Worm (Caenorhabditis elegans) whole organism, mixed stage, embryonic: Measurements from ENCODE around the gene ZK1127.3.
A peak's percentile ranks its signal among the peaks of the same experiment; 100 is the strongest.
"Not testable (repeated sequence)": the region's sequence is repeated elsewhere in the genome, so short reads cannot be mapped to it uniquely, and the experiment has no call there.

ENCODE experiments used
- M03D4.4 ChIP-seq: sonication (generic microtip); optimal IDR thresholded peaks from 2 replicates; lab custom pipeline; 2017; ENCODE audit warnings: mild to moderate bottlenecking, missing genetic modification characterization, missing compliant biosample characterization
- bed-3 ChIP-seq: fragments of 200-800 bp; sonication (Bioruptor generic); optimal IDR thresholded peaks from 3 replicates; lab custom pipeline; 2018; ENCODE audit warnings: mild to moderate bottlenecking, missing genetic modification characterization, moderate library complexity, missing compliant biosample characterization
- ceh-39 ChIP-seq: fragments of 150-350 bp; optimal IDR thresholded peaks from 2 replicates; lab custom pipeline; 2014; ENCODE audit warnings: missing biosample characterization, missing genetic modification characterization
- ceh-43 ChIP-seq: fragments of 200-800 bp; sonication (Bioruptor generic); optimal IDR thresholded peaks from 2 replicates; lab custom pipeline; 2018; ENCODE audit warnings: mild to moderate bottlenecking, missing genetic modification characterization, moderate library complexity, missing compliant biosample characterization
- ceh-83 ChIP-seq: fragments of 200-800 bp; sonication (Bioruptor generic); optimal IDR thresholded peaks from 2 replicates; lab custom pipeline; 2018; ENCODE audit warnings: mild to moderate bottlenecking, missing genetic modification characterization, missing compliant biosample characterization
- ces-1 ChIP-seq: fragments of 150-350 bp; optimal IDR thresholded peaks from 2 replicates; lab custom pipeline; 2014; ENCODE audit warnings: missing biosample characterization, missing genetic modification reagents, missing genetic modification characterization
- cnd-1 ChIP-seq: fragments of 200-800 bp; sonication (Bioruptor generic); optimal IDR thresholded peaks from 2 replicates; lab custom pipeline; 2018; ENCODE audit warnings: mild to moderate bottlenecking, missing genetic modification characterization, missing compliant biosample characterization
- drap-1 ChIP-seq: fragments of 200-800 bp; sonication (Bioruptor generic); optimal IDR thresholded peaks from 3 replicates; lab custom pipeline; 2018; ENCODE audit warnings: mild to moderate bottlenecking, missing genetic modification characterization, missing compliant biosample characterization
- elt-1 ChIP-seq: sonication (generic microtip); optimal IDR thresholded peaks from 2 replicates; lab custom pipeline; 2017; ENCODE audit warnings: missing genetic modification characterization, mild to moderate bottlenecking, missing compliant biosample characterization, antibody characterized with exemption, moderate library complexity, borderline replicate concordance; ENCODE audit not compliant: insufficient read depth
- elt-3 ChIP-seq: fragments of 150-350 bp; optimal IDR thresholded peaks from 2 replicates; lab custom pipeline; 2014; ENCODE audit warnings: missing biosample characterization, missing genetic modification characterization
- flh-1 ChIP-seq: fragments of 200-800 bp; sonication (Bioruptor generic); optimal IDR thresholded peaks from 2 replicates; lab custom pipeline; 2018; ENCODE audit warnings: mild to moderate bottlenecking, missing genetic modification characterization, moderate library complexity, missing compliant biosample characterization
- ham-2 ChIP-seq: fragments of 200-800 bp; sonication (Bioruptor generic); optimal IDR thresholded peaks from 2 replicates; lab custom pipeline; 2018; ENCODE audit warnings: mild to moderate bottlenecking, missing genetic modification characterization, missing compliant biosample characterization
- hlh-1 ChIP-seq: fragments of 150-350 bp; optimal IDR thresholded peaks from 2 replicates; lab custom pipeline; 2014; ENCODE audit warnings: missing biosample characterization, missing genetic modification reagents, missing genetic modification characterization
- lsy-2 ChIP-seq: fragments of 150-350 bp; optimal IDR thresholded peaks from 2 replicates; lab custom pipeline; 2014; ENCODE audit warnings: missing biosample characterization, missing genetic modification characterization
- mab-5 ChIP-seq: fragments of 150-350 bp; optimal IDR thresholded peaks from 2 replicates; lab custom pipeline; 2014; ENCODE audit warnings: missing biosample characterization, missing genetic modification characterization
- mep-1 ChIP-seq: fragments of 150-350 bp; optimal IDR thresholded peaks from 2 replicates; lab custom pipeline; 2017; ENCODE audit warnings: missing biosample characterization, missing genetic modification reagents, missing genetic modification characterization, inconsistent platforms
- mls-2 ChIP-seq: sonication (generic microtip); optimal IDR thresholded peaks from 2 replicates; lab custom pipeline; 2016; ENCODE audit warnings: mild to moderate bottlenecking, missing genetic modification characterization, moderate library complexity, missing compliant biosample characterization
- nhr-12 ChIP-seq: fragments of 150-350 bp; optimal IDR thresholded peaks from 2 replicates; lab custom pipeline; 2014; ENCODE audit warnings: missing biosample characterization, missing genetic modification characterization
- nhr-2 ChIP-seq: fragments of 150-350 bp; optimal IDR thresholded peaks from 2 replicates; lab custom pipeline; 2014; ENCODE audit warnings: missing biosample characterization, missing genetic modification characterization
- nhr-237 ChIP-seq: fragments of 150-350 bp; optimal IDR thresholded peaks from 2 replicates; lab custom pipeline; 2014; ENCODE audit warnings: missing biosample characterization, missing genetic modification characterization
- nhr-28 ChIP-seq: fragments of 150-350 bp; optimal IDR thresholded peaks from 2 replicates; lab custom pipeline; 2014; ENCODE audit warnings: missing biosample characterization, missing genetic modification characterization
- nhr-76 ChIP-seq: sonication (generic microtip); optimal IDR thresholded peaks from 2 replicates; lab custom pipeline; 2017; ENCODE audit warnings: missing biosample characterization, missing genetic modification characterization
- pha-4 ChIP-seq: fragments of 150-350 bp; optimal IDR thresholded peaks from 2 replicates; lab custom pipeline; 2018; ENCODE audit warnings: missing biosample characterization, missing genetic modification reagents, missing genetic modification characterization
- sem-2 ChIP-seq: fragments of 200-800 bp; sonication (Bioruptor generic); optimal IDR thresholded peaks from 2 replicates; lab custom pipeline; 2018; ENCODE audit warnings: mild to moderate bottlenecking, missing genetic modification characterization, missing compliant biosample characterization
- snpc-4 ChIP-seq: fragments of 150-350 bp; optimal IDR thresholded peaks from 2 replicates; lab custom pipeline; 2014; ENCODE audit warnings: missing biosample characterization, missing genetic modification characterization
- sptf-1 ChIP-seq: sonication (generic microtip); optimal IDR thresholded peaks from 2 replicates; lab custom pipeline; 2017; ENCODE audit warnings: mild to moderate bottlenecking, missing genetic modification characterization, moderate library complexity, missing compliant biosample characterization
- tbx-8 ChIP-seq: fragments of 200-800 bp; sonication (Bioruptor generic); optimal IDR thresholded peaks from 2 replicates; lab custom pipeline; 2018; ENCODE audit warnings: mild to moderate bottlenecking, missing genetic modification characterization, moderate library complexity, missing compliant biosample characterization
- unc-120 ChIP-seq: sonication (generic microtip); optimal IDR thresholded peaks from 2 replicates; lab custom pipeline; 2017; ENCODE audit warnings: missing genetic modification characterization, missing compliant biosample characterization; ENCODE audit not compliant: poor library complexity, severe bottlenecking
- unc-39 ChIP-seq: fragments of 150-350 bp; optimal IDR thresholded peaks from 2 replicates; lab custom pipeline; 2014; ENCODE audit warnings: missing biosample characterization, missing genetic modification characterization
- unc-62 ChIP-seq: fragments of 150-350 bp; optimal IDR thresholded peaks from 2 replicates; lab custom pipeline; 2014; ENCODE audit warnings: missing biosample characterization, missing genetic modification reagents, missing genetic modification characterization
- zip-8 ChIP-seq: fragments of 150-350 bp; optimal IDR thresholded peaks from 2 replicates; lab custom pipeline; 2014; ENCODE audit warnings: missing biosample characterization, missing genetic modification characterization
- ztf-11 ChIP-seq: fragments of 150-350 bp; optimal IDR thresholded peaks from 2 replicates; lab custom pipeline; 2014; ENCODE audit warnings: missing biosample characterization, missing genetic modification characterization

The ZK1127.3 gene

ce11 chrII:7075564-7076228 lies 20.6 kb downstream of the ZK1127.3 start, which contains the start of gene T02G5.7:
Gene T02G5.7, plus strand, starts transcription at chrII:7075614.
- TF ChIP-seq mab-5 (no peak), snpc-4 (tag; lab: Kevin White, UChicago) (no peak), sptf-1 (no peak), lsy-2 (no peak), nhr-12 (no peak), hlh-1 (no peak), ceh-43 (no peak)

DNA sequence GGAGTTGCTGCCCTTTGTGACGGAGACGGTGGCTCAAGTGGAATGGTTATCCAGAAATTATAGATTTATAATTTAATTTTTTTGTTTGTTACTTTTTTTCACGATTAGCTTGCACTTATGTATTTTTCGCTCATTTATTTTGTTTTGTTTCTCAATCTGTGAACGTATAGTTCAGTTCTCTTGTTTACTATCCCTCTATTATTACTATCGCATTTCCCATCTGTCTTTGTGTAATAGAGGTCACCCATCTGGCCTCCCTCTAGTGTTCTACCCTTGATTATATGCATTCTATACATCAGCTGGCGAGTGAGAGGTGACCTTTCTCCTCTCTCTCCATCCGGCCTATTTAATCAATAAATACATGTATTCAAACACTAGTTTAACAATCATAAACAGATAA lies 28.9 kb downstream of the ZK1127.3 start, which contains the start of the genes T02G5.14 and T02G5.15:
Gene T02G5.14 (plus strand): TSS at position 301 of the 400 bp plus-strand sequence.
Gene T02G5.15 (plus strand): TSS at position 301 of the 400 bp plus-strand sequence.
- TF ChIP-seq mls-2, M03D4.4, nhr-28 (tag; lab: Kevin White, UChicago): not testable (repeated sequence)
- TF ChIP-seq, all 35 proteins: peak for 0; not testable (repeated sequence) for 35

ce11 chrII:7090085-7090484 lies 35.0 kb downstream of the ZK1127.3 start:
- no peak for TF ChIP-seq nhr-2 (tag; lab: Kevin White, UChicago)
- no peak for TF ChIP-seq unc-39 (tag; lab: Kevin White, UChicago)
- TF ChIP-seq tbx-8 = no peak
- no peak for TF ChIP-seq flh-1 (GFP tag; lab: Kevin White, UChicago)
- TF ChIP-seq ceh-39 = no peak
- TF ChIP-seq ces-1 (GFP tag; lab: Kevin White, UChicago) = peak; percentile 9
- TF ChIP-seq nhr-76 (tag; lab: Kevin White, UChicago) = no peak

- no peak for TF ChIP-seq hlh-1
- no peak for TF ChIP-seq nhr-28 (tag; lab: Kevin White, UChicago)
- peak; percentile 78 for TF ChIP-seq nhr-2 (tag; lab: Kevin White, UChicago)
- TF ChIP-seq zip-8 (tag; lab: Kevin White, UChicago) = peak; percentile 93
- TF ChIP-seq elt-3 (tag; lab: Kevin White, UChicago) = no peak
- TF ChIP-seq elt-1 = no peak
- peak; percentile 21 for TF ChIP-seq cnd-1 (tag; lab: Kevin White, UChicago)
- TF ChIP-seq, all 35 proteins: peak for 3
These were observed 35.8 kb downstream of the ZK1127.3 start for ce11 chrII:7090852-7091251.

ce11 chrII:7093339-7093821 lies 38.3 kb downstream of the ZK1127.3 start, which contains the start of gene T02G5.3:
Gene T02G5.3, plus strand, starts transcription at chrII:7093389.
- TF ChIP-seq nhr-237 (tag; lab: Kevin White, UChicago) (no peak), mls-2 (tag; lab: Kevin White, UChicago) (no peak), nhr-76 (tag; lab: Kevin White, UChicago) (no peak), cnd-1 (tag; lab: Kevin White, UChicago) (no peak), bed-3 (GFP tag; lab: Kevin White, UChicago) (no peak)

DNA sequence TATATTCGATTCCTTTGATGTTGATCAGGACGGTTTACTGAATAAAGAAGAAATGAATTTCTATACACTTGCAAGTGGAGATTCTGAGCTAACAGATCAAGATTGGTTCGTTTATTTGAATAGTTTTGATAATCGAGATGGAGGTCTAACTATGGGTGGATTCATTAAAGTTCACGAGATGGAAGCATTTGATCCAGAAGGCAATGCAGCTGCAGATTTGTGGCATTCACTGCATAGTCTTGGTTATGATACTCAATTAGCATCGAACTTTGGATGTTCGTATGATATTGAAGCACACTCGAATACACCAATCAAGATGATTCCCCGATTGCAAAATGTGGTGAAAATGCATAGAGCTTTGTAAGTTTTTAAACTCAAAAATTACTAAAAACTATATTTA lies 40.9 kb downstream of the ZK1127.3 start:
- TF ChIP-seq zip-8 (tag; lab: Kevin White, UChicago) (no peak), ceh-83 (GFP tag; lab: Kevin White, UChicago) (no peak), mls-2 (tag; lab: Kevin White, UChicago) (no peak), unc-120 (tag; lab: Kevin White, UChicago) (no peak), nhr-28 (tag; lab: Kevin White, UChicago) (no peak), nhr-2 (tag; lab: Kevin White, UChicago) (no peak), nhr-76 (tag; lab: Kevin White, UChicago) (no peak), drap-1 (no peak), cnd-1 (tag; lab: Kevin White, UChicago) (no peak)

DNA sequence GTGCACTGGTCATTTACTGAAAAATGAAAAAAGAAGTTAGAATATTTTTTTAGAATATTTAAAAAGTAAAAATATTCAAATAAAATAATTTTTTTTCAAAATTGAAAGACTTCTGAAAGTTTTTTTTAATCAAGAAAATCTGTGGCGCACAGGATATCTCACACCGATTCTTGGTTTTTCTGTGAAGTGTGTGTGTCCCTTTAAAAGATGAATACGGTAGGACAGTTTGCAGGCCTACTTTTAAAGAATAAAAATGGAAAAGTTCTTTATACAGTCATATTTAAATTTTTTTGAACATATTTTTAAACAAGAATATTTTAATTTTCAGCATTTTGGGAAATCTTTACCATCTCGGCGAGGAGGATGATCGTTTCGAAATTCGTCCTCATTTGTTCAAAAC lies 43.5 kb downstream of the ZK1127.3 start, which contains the start of gene mct-5:
Gene mct-5 (minus strand): TSS at position 16 of the 400 bp plus-strand sequence.
- TF ChIP-seq ztf-11 (no peak), pha-4 (tag; lab: Kevin White, UChicago) (no peak), bed-3 (GFP tag; lab: Kevin White, UChicago) (no peak), nhr-237 (tag; lab: Kevin White, UChicago) (no peak), ceh-43 (no peak), ham-2 (GFP tag; lab: Kevin White, UChicago) (no peak), ceh-83 (GFP tag; lab: Kevin White, UChicago) (no peak), unc-62 (GFP tag; lab: Kevin White, UChicago) (no peak), drap-1 (no peak), nhr-28 (tag; lab: Kevin White, UChicago) (no peak), sem-2 (GFP tag; lab: Kevin White, UChicago) (no peak), zip-8 (tag; lab: Kevin White, UChicago) (no peak), mep-1 (tag; lab: Kevin White, UChicago) (no peak), tbx-8 (no peak), ceh-39 (no peak), unc-120 (tag; lab: Kevin White, UChicago) (no peak), sptf-1 (no peak)
